Worm (Caenorhabditis elegans) whole organism, mixed stage, embryonic: ENCODE measurements around the gene F18E3.13.

ENCODE experiments used
- blmp-1 ChIP-seq: fragments of 150-350 bp; optimal IDR thresholded peaks from 2 replicates; lab custom pipeline; 2014; ENCODE audit warnings: missing biosample characterization, missing genetic modification characterization
- ces-1 ChIP-seq: fragments of 150-350 bp; optimal IDR thresholded peaks from 2 replicates; lab custom pipeline; 2014; ENCODE audit warnings: missing biosample characterization, missing genetic modification reagents, missing genetic modification characterization
- elt-3 ChIP-seq: fragments of 150-350 bp; optimal IDR thresholded peaks from 2 replicates; lab custom pipeline; 2014; ENCODE audit warnings: missing biosample characterization, missing genetic modification characterization
- ham-2 ChIP-seq: fragments of 200-800 bp; sonication (Bioruptor generic); optimal IDR thresholded peaks from 2 replicates; lab custom pipeline; 2018; ENCODE audit warnings: mild to moderate bottlenecking, missing genetic modification characterization, missing compliant biosample characterization
- lin-13 ChIP-seq: fragments of 150-350 bp; optimal IDR thresholded peaks from 2 replicates; lab custom pipeline; 2014; ENCODE audit warnings: missing biosample characterization, missing genetic modification characterization
- mep-1 ChIP-seq: fragments of 150-350 bp; optimal IDR thresholded peaks from 2 replicates; lab custom pipeline; 2017; ENCODE audit warnings: missing biosample characterization, missing genetic modification reagents, missing genetic modification characterization, inconsistent platforms
- nhr-12 ChIP-seq: fragments of 150-350 bp; optimal IDR thresholded peaks from 2 replicates; lab custom pipeline; 2014; ENCODE audit warnings: missing biosample characterization, missing genetic modification characterization
- nhr-237 ChIP-seq: fragments of 150-350 bp; optimal IDR thresholded peaks from 2 replicates; lab custom pipeline; 2014; ENCODE audit warnings: missing biosample characterization, missing genetic modification characterization
- nhr-76 ChIP-seq: sonication (generic microtip); optimal IDR thresholded peaks from 2 replicates; lab custom pipeline; 2017; ENCODE audit warnings: missing biosample characterization, missing genetic modification characterization
- snpc-4 ChIP-seq: fragments of 150-350 bp; optimal IDR thresholded peaks from 2 replicates; lab custom pipeline; 2014; ENCODE audit warnings: missing biosample characterization, missing genetic modification characterization
- unc-39 ChIP-seq: fragments of 150-350 bp; optimal IDR thresholded peaks from 2 replicates; lab custom pipeline; 2014; ENCODE audit warnings: missing biosample characterization, missing genetic modification characterization
- ztf-11 ChIP-seq: fragments of 150-350 bp; optimal IDR thresholded peaks from 2 replicates; lab custom pipeline; 2014; ENCODE audit warnings: missing biosample characterization, missing genetic modification characterization

ce11 chrV:7417018-7417716 lies 1.2 kb downstream of the F18E3.13 start, which contains the start of gene srw-67:
- TF ChIP-seq ztf-11 (tag; lab: Kevin White, UChicago) (no peak), nhr-237 (tag; lab: Kevin White, UChicago) (no peak), blmp-1 (tag; lab: Kevin White, UChicago) (no peak), ces-1 (no peak), unc-39 (tag; lab: Kevin White, UChicago) (no peak), mep-1 (tag; lab: Kevin White, UChicago) (no peak), lin-13 (tag; lab: Kevin White, UChicago) (no peak), nhr-12 (tag; lab: Kevin White, UChicago) (no peak), snpc-4 (tag; lab: Kevin White, UChicago) (no peak), elt-3 (tag; lab: Kevin White, UChicago) (no peak), ham-2 (GFP tag; lab: Kevin White, UChicago) (no peak), nhr-76 (no peak)
